Fruit fly (Drosophila melanogaster) whole organism, embryonic: ENCODE measurements around the gene CG11839.

Source experiments
- Aef1 ChIP-seq: fragments of 200-800 bp; sonication (Bioruptor generic); IDR thresholded peaks from 3 replicates; pipeline ENCODE4 v1.3.6; 2022; ENCODE audit warnings: missing biosample characterization, missing genetic modification characterization
- Bteb2 ChIP-seq: fragments of 200-800 bp; sonication (Bioruptor generic); optimal IDR thresholded peaks from 2 replicates; lab custom pipeline; 2016; ENCODE audit warnings: missing biosample characterization, missing genetic modification characterization
- CG10209 ChIP-seq: fragments of 200-800 bp; sonication (Bioruptor generic); optimal IDR thresholded peaks from 3 replicates; lab custom pipeline; 2017; ENCODE audit warnings: missing biosample characterization, mild to moderate bottlenecking, missing genetic modification characterization, missing genetic modification reagents
- CG10274 ChIP-seq: fragments of 200-800 bp; sonication (Bioruptor generic); optimal IDR thresholded peaks from 3 replicates; lab custom pipeline; 2017; ENCODE audit warnings: missing biosample characterization, mild to moderate bottlenecking, missing genetic modification characterization
- CG10979 ChIP-seq: fragments of 200-800 bp; sonication (Bioruptor generic); optimal IDR thresholded peaks from 2 replicates; lab custom pipeline; 2018; ENCODE audit warnings: missing biosample characterization, mild to moderate bottlenecking, missing genetic modification characterization, moderate library complexity
- CG11560 ChIP-seq: fragments of 200-800 bp; sonication (Bioruptor generic); IDR thresholded peaks from 3 replicates; pipeline ENCODE4 v1.3.6; 2022; ENCODE audit warnings: missing biosample characterization, missing genetic modification characterization
- CG11723 ChIP-seq: fragments of 200-800 bp; sonication (Bioruptor generic); optimal IDR thresholded peaks from 2 replicates; lab custom pipeline; 2017; ENCODE audit warnings: missing biosample characterization, mild to moderate bottlenecking, missing genetic modification characterization
- CG1233 ChIP-seq: fragments of 200-800 bp; sonication (Bioruptor generic); optimal IDR thresholded peaks from 4 replicates; lab custom pipeline; 2018; ENCODE audit warnings: missing biosample characterization, mild to moderate bottlenecking, missing genetic modification characterization
- CG12744 ChIP-seq: fragments of 200-800 bp; sonication (Bioruptor generic); optimal IDR thresholded peaks from 2 replicates; lab custom pipeline; 2016; ENCODE audit warnings: missing biosample characterization, missing genetic modification characterization
- CG17328 ChIP-seq: fragments of 200-800 bp; sonication (Bioruptor generic); IDR thresholded peaks from 2 replicates; pipeline ENCODE4 v1.3.6; 2022; ENCODE audit warnings: missing biosample characterization, missing genetic modification characterization
- CG17385 ChIP-seq: fragments of 200-800 bp; sonication (Bioruptor generic); optimal IDR thresholded peaks from 3 replicates; lab custom pipeline; 2018; ENCODE audit warnings: missing biosample characterization, mild to moderate bottlenecking, missing genetic modification characterization
- CG17802 ChIP-seq: fragments of 200-800 bp; sonication (Bioruptor generic); optimal IDR thresholded peaks from 2 replicates; lab custom pipeline; 2018; ENCODE audit warnings: missing biosample characterization, mild to moderate bottlenecking, missing genetic modification characterization, moderate library complexity
- CG1792 ChIP-seq: fragments of 200-800 bp; sonication (Bioruptor generic); optimal IDR thresholded peaks from 2 replicates; lab custom pipeline; 2016; ENCODE audit warnings: missing biosample characterization, missing genetic modification characterization
- CG2116 ChIP-seq: fragments of 200-800 bp; sonication (Bioruptor generic); optimal IDR thresholded peaks from 3 replicates; lab custom pipeline; 2018; ENCODE audit warnings: missing biosample characterization, mild to moderate bottlenecking, missing genetic modification characterization
- CG30020 ChIP-seq: fragments of 200-800 bp; optimal IDR thresholded peaks from 2 replicates; lab custom pipeline; 2019; ENCODE audit warnings: missing biosample characterization, mild to moderate bottlenecking, missing genetic modification characterization, moderate library complexity
- CG3065 ChIP-seq: fragments of 200-800 bp; sonication (Bioruptor generic); optimal IDR thresholded peaks from 2 replicates; lab custom pipeline; 2016; ENCODE audit warnings: missing biosample characterization, missing genetic modification characterization
- CG3726 ChIP-seq: fragments of 200-800 bp; sonication (Bioruptor generic); IDR thresholded peaks from 3 replicates; pipeline ENCODE4, ENCODE4 v1.3.6; 2022; ENCODE audit warnings: missing biosample characterization, missing genetic modification characterization
- CG3838 ChIP-seq: fragments of 200-800 bp; sonication (Bioruptor generic); optimal IDR thresholded peaks from 3 replicates; lab custom pipeline; 2016; ENCODE audit warnings: missing biosample characterization, missing genetic modification characterization
- CG4404 ChIP-seq: fragments of 200-800 bp; sonication (Bioruptor generic); IDR thresholded peaks from 2 replicates; pipeline ENCODE4 v1.3.6; 2022; ENCODE audit warnings: missing biosample characterization, missing genetic modification characterization
- CG4820 ChIP-seq: fragments of 200-800 bp; sonication (Bioruptor generic); optimal IDR thresholded peaks from 3 replicates; lab custom pipeline; 2016; ENCODE audit warnings: missing biosample characterization, missing genetic modification characterization
- CG6689 ChIP-seq: fragments of 200-800 bp; sonication (Bioruptor generic); IDR thresholded peaks from 2 replicates; pipeline ENCODE4 v1.3.6; 2022; ENCODE audit warnings: missing biosample characterization, missing genetic modification characterization
- CG8359 ChIP-seq: fragments of 200-800 bp; sonication (Bioruptor generic); optimal IDR thresholded peaks from 2 replicates; lab custom pipeline; 2017; ENCODE audit warnings: missing biosample characterization, mild to moderate bottlenecking, missing genetic modification characterization, borderline replicate concordance
- CG8388 ChIP-seq: fragments of 200-800 bp; sonication (Bioruptor generic); optimal IDR thresholded peaks from 2 replicates; lab custom pipeline; 2019; ENCODE audit warnings: missing biosample characterization, mild to moderate bottlenecking, missing genetic modification characterization, moderate library complexity
- CG9876 ChIP-seq: fragments of 200-800 bp; sonication (Bioruptor generic); optimal IDR thresholded peaks from 2 replicates; lab custom pipeline; 2016; ENCODE audit warnings: missing biosample characterization, missing genetic modification characterization
- CHES-1-like ChIP-seq: fragments of 200-800 bp; sonication (Bioruptor generic); optimal IDR thresholded peaks from 2 replicates; lab custom pipeline; 2016; ENCODE audit warnings: missing biosample characterization, missing genetic modification characterization
- CrebB ChIP-seq: fragments of 200-800 bp; sonication (Bioruptor generic); optimal IDR thresholded peaks from 3 replicates; lab custom pipeline; 2018; ENCODE audit warnings: missing biosample characterization, mild to moderate bottlenecking, missing genetic modification characterization
- Dref ChIP-seq: fragments of 200-800 bp; sonication (Bioruptor generic); IDR thresholded peaks from 2 replicates; pipeline ENCODE4 v1.3.6; 2022; ENCODE audit warnings: missing biosample characterization, missing genetic modification characterization
- HLH54F ChIP-seq: fragments of 200-800 bp; sonication (Bioruptor generic); optimal IDR thresholded peaks from 3 replicates; lab custom pipeline; 2016; ENCODE audit warnings: missing biosample characterization, missing genetic modification characterization
- MBD-R2 ChIP-seq: fragments of 200-800 bp; sonication (Bioruptor generic); IDR thresholded peaks from 2 replicates; pipeline ENCODE4 v1.3.6; 2022; ENCODE audit warnings: missing biosample characterization, missing genetic modification characterization
- Max ChIP-seq: fragments of 200-800 bp; sonication (Bioruptor generic); optimal IDR thresholded peaks from 2 replicates; lab custom pipeline; 2016; ENCODE audit warnings: missing biosample characterization, mild to moderate bottlenecking, missing genetic modification characterization
- Myb ChIP-seq: fragments of 200-800 bp; sonication (Bioruptor generic); optimal IDR thresholded peaks from 2 replicates; lab custom pipeline; 2016; ENCODE audit warnings: missing biosample characterization, missing genetic modification characterization
- Nf-YA ChIP-seq: fragments of 200-800 bp; sonication (Bioruptor generic); IDR thresholded peaks from 2 replicates; pipeline ENCODE4 v1.3.6; 2022; ENCODE audit warnings: missing biosample characterization, missing genetic modification characterization
- Rx ChIP-seq: fragments of 200-800 bp; sonication (Bioruptor generic); IDR thresholded peaks from 2 replicates; pipeline ENCODE4 v1.3.6; 2022; ENCODE audit warnings: missing biosample characterization, missing genetic modification characterization
- Sin3A ChIP-seq: fragments of >200 bp; optimal IDR thresholded peaks from 2 replicates; lab custom pipeline; 2018
- Six4 ChIP-seq: fragments of 200-800 bp; sonication (Bioruptor generic); optimal IDR thresholded peaks from 2 replicates; lab custom pipeline; 2016; ENCODE audit warnings: missing biosample characterization, missing genetic modification characterization
- YL-1 ChIP-seq: fragments of 200-800 bp; sonication (Bioruptor generic); optimal IDR thresholded peaks from 3 replicates; lab custom pipeline; 2017; ENCODE audit warnings: missing biosample characterization, mild to moderate bottlenecking, missing genetic modification characterization
- ab ChIP-seq: fragments of 200-800 bp; sonication (Bioruptor generic); optimal IDR thresholded peaks from 2 replicates; lab custom pipeline; 2016; ENCODE audit warnings: missing biosample characterization, missing genetic modification characterization
- al ChIP-seq: fragments of 200-800 bp; sonication (Bioruptor generic); IDR thresholded peaks from 2 replicates; pipeline ENCODE4 v1.3.6; 2022; ENCODE audit warnings: missing biosample characterization, missing genetic modification characterization
- chinmo ChIP-seq: fragments of 200-800 bp; sonication (Bioruptor generic); IDR thresholded peaks from 4 replicates; pipeline ENCODE4 v1.3.6; 2022; ENCODE audit warnings: missing biosample characterization, missing genetic modification characterization; ENCODE audit not compliant: partially characterized antibody
- crc ChIP-seq: fragments of 200-800 bp; sonication (Bioruptor generic); optimal IDR thresholded peaks from 2 replicates; lab custom pipeline; 2016; ENCODE audit warnings: missing biosample characterization, missing genetic modification characterization
- dimm ChIP-seq: fragments of 200-800 bp; sonication (Bioruptor generic); IDR thresholded peaks from 2 replicates; pipeline ENCODE4 v1.3.6; 2022; ENCODE audit warnings: missing biosample characterization, missing genetic modification characterization
- disco-r ChIP-seq: fragments of 200-800 bp; sonication (Bioruptor generic); optimal IDR thresholded peaks from 2 replicates; lab custom pipeline; 2016; ENCODE audit warnings: missing biosample characterization, missing genetic modification characterization
- emc ChIP-seq: fragments of 200-800 bp; sonication (Bioruptor generic); optimal IDR thresholded peaks from 2 replicates; lab custom pipeline; 2016; ENCODE audit warnings: missing biosample characterization, missing genetic modification characterization
- en ChIP-seq: fragments of 200-800 bp; sonication (Bioruptor generic); optimal IDR thresholded peaks from 2 replicates; lab custom pipeline; 2016; ENCODE audit warnings: missing biosample characterization, missing genetic modification characterization
- fd102C ChIP-seq: fragments of 200-800 bp; sonication (Bioruptor generic); optimal IDR thresholded peaks from 2 replicates; lab custom pipeline; 2018; ENCODE audit warnings: missing biosample characterization, mild to moderate bottlenecking, missing genetic modification characterization, moderate library complexity
- gsb-n ChIP-seq: fragments of 200-800 bp; sonication (Bioruptor generic); optimal IDR thresholded peaks from 3 replicates; lab custom pipeline; 2018; ENCODE audit warnings: missing biosample characterization, mild to moderate bottlenecking, missing genetic modification characterization
- lbe ChIP-seq: fragments of 200-800 bp; sonication (Bioruptor generic); optimal IDR thresholded peaks from 2 replicates; lab custom pipeline; 2016; ENCODE audit warnings: missing biosample characterization, mild to moderate bottlenecking, missing genetic modification characterization
- pita ChIP-seq: fragments of 200-800 bp; sonication (Bioruptor generic); optimal IDR thresholded peaks from 2 replicates; lab custom pipeline; 2017; ENCODE audit warnings: missing biosample characterization, mild to moderate bottlenecking, missing genetic modification characterization
- pzg ChIP-seq: fragments of 200-800 bp; sonication (Bioruptor generic); optimal IDR thresholded peaks from 3 replicates; lab custom pipeline; 2018; ENCODE audit warnings: missing biosample characterization, mild to moderate bottlenecking, missing genetic modification characterization, moderate library complexity
- sim ChIP-seq: fragments of 200-800 bp; sonication (Bioruptor generic); IDR thresholded peaks from 2 replicates; pipeline ENCODE4 v1.3.6; 2022; ENCODE audit warnings: missing biosample characterization, missing genetic modification characterization
- slp2 ChIP-seq: fragments of 200-800 bp; sonication (Bioruptor generic); optimal IDR thresholded peaks from 2 replicates; lab custom pipeline; 2016; ENCODE audit warnings: missing biosample characterization, missing genetic modification characterization
- zen ChIP-seq: fragments of 200-800 bp; sonication (Bioruptor generic); optimal IDR thresholded peaks from 3 replicates; lab custom pipeline; 2018; ENCODE audit warnings: missing biosample characterization, mild to moderate bottlenecking, missing genetic modification characterization, moderate library complexity
- zen2 ChIP-seq: fragments of 200-800 bp; sonication (Bioruptor generic); IDR thresholded peaks from 3 replicates; pipeline ENCODE4 v1.3.6; 2022; ENCODE audit warnings: missing biosample characterization, missing genetic modification characterization; ENCODE audit not compliant: partially characterized antibody

The CG11839 gene

DNA sequence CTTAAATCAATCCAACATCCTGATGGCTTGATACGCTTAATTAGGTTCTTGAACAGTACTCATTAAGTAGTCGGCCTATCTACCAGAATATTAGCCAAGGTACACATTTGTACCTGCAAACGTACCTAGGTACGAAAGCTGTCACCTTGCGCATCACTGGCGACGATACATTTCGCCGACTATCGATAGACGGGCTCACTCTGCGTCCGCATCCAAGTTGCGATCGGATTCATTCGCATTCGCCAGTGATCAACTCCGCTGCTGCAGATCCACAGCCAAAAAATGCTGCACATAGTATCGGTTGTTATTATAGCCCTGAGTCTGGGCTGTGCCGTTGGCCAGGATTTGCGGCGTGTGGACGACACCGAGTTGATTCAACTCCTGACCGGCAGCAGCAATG lies 22.2 kb upstream of the CG11839 start, which contains the start of gene CG11790 (continued):
- TF ChIP-seq Myb = peak; percentile 11
- no peak for TF ChIP-seq CG17385 (GFP tag; lab: Kevin White, UChicago)
- TF ChIP-seq CG12744 = no peak
- TF ChIP-seq lbe (GFP tag; lab: Kevin White, UChicago) = peak; percentile 2
- peak; percentile 63 for TF ChIP-seq pzg (GFP tag; lab: Kevin White, UChicago)
- no peak for TF ChIP-seq CG4404 (GFP tag; lab: Robert Waterston, UW)
- TF ChIP-seq CG1792 (GFP tag; lab: Kevin White, UChicago) = no peak
- no peak; the same call in 1 of the 3 replicates for TF ChIP-seq zen2 (GFP tag; lab: Robert Waterston, UW)
- no peak for TF ChIP-seq al (GFP tag; lab: Robert Waterston, UW)
- no peak for TF ChIP-seq HLH54F (GFP tag; lab: Kevin White, UChicago)
- no peak for TF ChIP-seq CG10209
- TF ChIP-seq Aef1 (GFP tag; lab: Robert Waterston, UW) = no peak
- TF ChIP-seq dimm (GFP tag; lab: Robert Waterston, UW) = no peak
- no peak for TF ChIP-seq pita (GFP tag; lab: Kevin White, UChicago)
- no peak for TF ChIP-seq CG8388 (GFP tag; lab: Kevin White, UChicago)
- no peak for TF ChIP-seq CG3838 (GFP tag; lab: Kevin White, UChicago)
- TF ChIP-seq ab (GFP tag; lab: Kevin White, UChicago) = no peak
- TF ChIP-seq CG4820 (GFP tag; lab: Kevin White, UChicago) = no peak
- no peak for TF ChIP-seq CG1233 (GFP tag; lab: Kevin White, UChicago)
- no peak for TF ChIP-seq YL-1
- peak; percentile 80 for TF ChIP-seq Dref
- no peak for TF ChIP-seq Rx
- no peak for TF ChIP-seq CG10979
- no peak for TF ChIP-seq Max
- TF ChIP-seq CG11560 (tag; lab: Robert Waterston, UW) = no peak
- TF ChIP-seq CG17328 (GFP tag; lab: Robert Waterston, UW) = no peak
- no peak for TF ChIP-seq en (GFP tag; lab: Kevin White, UChicago)
- no peak for TF ChIP-seq slp2
- TF ChIP-seq chinmo (GFP tag; lab: Robert Waterston, UW) = 0 out of 4 replicates have a peak, but pooled peaks have one; percentile 42
- TF ChIP-seq CrebB (tag; lab: Kevin White, UChicago) = no peak
- TF ChIP-seq disco-r (GFP tag; lab: Kevin White, UChicago) = no peak
- TF ChIP-seq Sin3A (lab: Kevin White, UChicago) = no peak
- no peak for TF ChIP-seq CG3726 (GFP tag; lab: Robert Waterston, UW)
- TF ChIP-seq CG11723 (GFP tag; lab: Kevin White, UChicago) = no peak
- no peak for TF ChIP-seq gsb-n
- TF ChIP-seq Nf-YA (GFP tag; lab: Robert Waterston, UW) = no peak
- no peak for TF ChIP-seq CG10274 (GFP tag; lab: Kevin White, UChicago)
- TF ChIP-seq CG17802 (tag; lab: Kevin White, UChicago) = no peak
- TF ChIP-seq CG8359 = no peak
- no peak for TF ChIP-seq crc
- TF ChIP-seq sim (GFP tag; lab: Robert Waterston, UW) = no peak
- TF ChIP-seq zen = no peak
- TF ChIP-seq CG30020 (tag; lab: Kevin White, UChicago) = no peak
- no peak for TF ChIP-seq Bteb2 (GFP tag; lab: Kevin White, UChicago)
- TF ChIP-seq CG6689 (GFP tag; lab: Robert Waterston, UW) = no peak
- peak; percentile 59 for TF ChIP-seq CG2116 (GFP tag; lab: Kevin White, UChicago)
- TF ChIP-seq MBD-R2 = peak; percentile 84
- TF ChIP-seq CG3065 (GFP tag; lab: Kevin White, UChicago) = no peak
- TF ChIP-seq Six4 (GFP tag; lab: Kevin White, UChicago) = peak; percentile 3
- TF ChIP-seq fd102C (GFP tag; lab: Kevin White, UChicago) = no peak
- TF ChIP-seq CG9876 (GFP tag; lab: Kevin White, UChicago) = no peak
- no peak for TF ChIP-seq emc (GFP tag; lab: Kevin White, UChicago)
- no peak for TF ChIP-seq CHES-1-like (GFP tag; lab: Kevin White, UChicago)
